Fruit fly (Drosophila melanogaster): ENCODE data around the gene CG13998.

CG13998 gene

DNA sequence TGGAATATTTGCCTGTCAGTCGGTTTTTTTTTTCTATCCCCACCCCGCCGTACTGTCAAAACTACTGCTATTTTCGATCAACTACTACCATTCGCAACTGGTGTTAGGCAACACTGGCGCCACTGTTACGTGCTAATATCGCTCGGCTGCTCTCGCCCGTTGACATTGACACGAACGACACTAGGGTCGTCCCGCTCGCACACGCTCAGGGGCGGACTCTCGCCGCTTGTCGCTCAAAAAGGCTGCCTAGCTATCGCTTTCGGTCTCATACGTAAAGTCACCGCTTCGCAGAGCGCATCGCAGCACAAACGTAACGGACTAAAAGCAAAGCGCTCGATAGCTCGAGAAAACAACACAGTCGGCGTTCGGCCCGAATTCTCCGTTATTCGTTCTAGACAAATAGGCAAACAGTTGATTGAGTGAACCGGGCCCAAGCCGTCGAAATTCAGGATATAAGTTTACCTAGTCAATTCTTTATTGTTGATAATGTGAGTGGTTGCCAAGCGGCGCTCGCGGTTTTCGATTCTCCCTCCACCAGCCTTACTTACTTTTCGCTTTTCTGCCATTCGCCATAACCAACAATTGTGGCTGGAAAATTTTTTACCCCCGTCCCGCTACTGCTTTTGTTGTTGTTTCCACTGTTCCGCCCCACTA lies 25.8 kb upstream of the CG13998 start (continued):
- TF ChIP-seq CG9727 (GFP tag; optimal IDR thresholded peaks at IDR 0.05) (peak; percentile 21), CG12104 (GFP tag; optimal IDR thresholded peaks at IDR 0.05) (no peak), GATAe (GFP tag; conservative IDR thresholded peaks at IDR 0.05) (no peak), Six4 (GFP tag; optimal IDR thresholded peaks at IDR 0.05) (peak; percentile 8), Chrac-16 (GFP tag; optimal IDR thresholded peaks at IDR 0.05) (no peak), CG4730 (GFP tag; IDR thresholded peaks at IDR 0.05) (no peak), CG15514 (GFP tag; optimal IDR thresholded peaks at IDR 0.05) (peak; percentile 14), CG14014 (GFP tag; IDR thresholded peaks at IDR 0.05) (no peak), D19A (tag; optimal IDR thresholded peaks at IDR 0.05) (no peak), MTF-1 (GFP tag; optimal IDR thresholded peaks at IDR 0.05; ENCODE audit: borderline replicate concordance) (no peak), cg (GFP tag; optimal IDR thresholded peaks at IDR 0.05) (no peak), her (GFP tag; optimal IDR thresholded peaks at IDR 0.05) (peak; percentile 41), klu (GFP tag; IDR thresholded peaks at IDR 0.05) (no peak), Doc2 (GFP tag; IDR thresholded peaks at IDR 0.05) (no peak), Sry-δ (GFP tag; optimal IDR thresholded peaks at IDR 0.05) (peak; percentile 34)

dm6 chr2L:5981433-5982333 lies 25.1 kb upstream of the CG13998 start, which contains the start of gene eIF4A:
Gene eIF4A (plus strand): TSS chr2L:5981764.
- TF ChIP-seq ttk (GFP tag; IDR thresholded peaks at IDR 0.05) (no peak), Xbp1 (GFP tag; optimal IDR thresholded peaks at IDR 0.05) (no peak), Hr51 (GFP tag; optimal IDR thresholded peaks at IDR 0.05) (no peak), CG10979 (tag; optimal IDR thresholded peaks at IDR 0.05) (peak; percentile 1), CG1529 (GFP tag; optimal IDR thresholded peaks at IDR 0.05) (peak; percentile 0), CG13775 (GFP tag; optimal IDR thresholded peaks at IDR 0.05) (peak; percentile 48), bigmax (GFP tag; optimal IDR thresholded peaks at IDR 0.05) (peak; percentile 40), CG12391 (tag; optimal IDR thresholded peaks at IDR 0.05) (peak; percentile 25), CG30403 (GFP tag; optimal IDR thresholded peaks at IDR 0.05) (peak; percentile 1), sens (GFP tag) (peak; percentile 84), pzg (GFP tag; optimal IDR thresholded peaks at IDR 0.05) (peak; percentile 71), CG7271 (tag; optimal IDR thresholded peaks at IDR 0.05) (peak; percentile 45), NC2β (GFP tag; optimal IDR thresholded peaks at IDR 0.05) (peak; percentile 49), Chrac-16 (GFP tag; optimal IDR thresholded peaks at IDR 0.05) (no peak), CG18619 (GFP tag; optimal IDR thresholded peaks at IDR 0.05) (peak; percentile 47), BtbVII (GFP tag; optimal IDR thresholded peaks at IDR 0.05) (peak; percentile 16), lov (optimal IDR thresholded peaks at IDR 0.05) (no peak), lov (GFP tag; IDR thresholded peaks at IDR 0.05) (no peak), Med (GFP tag) (peak; percentile 91), CG9797 (GFP tag; optimal IDR thresholded peaks at IDR 0.05) (peak; percentile 8), Fer3 (tag; optimal IDR thresholded peaks at IDR 0.05) (peak; percentile 48), MTF-1 (GFP tag; optimal IDR thresholded peaks at IDR 0.05; ENCODE audit: borderline replicate concordance) (peak; percentile 37), CG8290 (GFP tag; optimal IDR thresholded peaks at IDR 0.05) (no peak), CG8290 (tag; optimal IDR thresholded peaks at IDR 0.05) (peak in 1 of 2 experiments; percentile 37), odd (GFP tag; optimal IDR thresholded peaks at IDR 0.05) (peak; percentile 52), CoRest (tag; optimal IDR thresholded peaks at IDR 0.05) (peak; percentile 53), CG1233 (GFP tag; optimal IDR thresholded peaks at IDR 0.05) (peak; percentile 44), abd-A (tag; optimal IDR thresholded peaks at IDR 0.05) (peak; percentile 0), MESR4 (GFP tag; optimal IDR thresholded peaks at IDR 0.05) (peak; percentile 96), Stat92E (GFP tag; optimal IDR thresholded peaks at IDR 0.05) (peak in 1 of 3 experiments; percentile 2), CG2712 (tag; optimal IDR thresholded peaks at IDR 0.05) (peak; percentile 55), CG9727 (GFP tag; optimal IDR thresholded peaks at IDR 0.05) (no peak), CG12236 (GFP tag; optimal IDR thresholded peaks at IDR 0.05) (no peak), ATbp (GFP tag; optimal IDR thresholded peaks at IDR 0.05) (peak; percentile 4)

Measured in whole organism, embryonic.